Fruit fly (Drosophila melanogaster): ENCODE results near the gene Flad1.
A peak's percentile ranks its signal among the peaks of the same experiment; 100 is the strongest.

Flad1 gene

dm6 chrX:12909577-12910426, 6.5 kb upstream of the Flad1 start, which contains the start of the genes Brms1 and CG4645:
Brms1 (minus strand) TSS chrX:12909622.
CG4645 (plus strand) TSS chrX:12909953.
- TF ChIP-seq Myc (optimal IDR thresholded peaks at IDR 0.05) (peak; percentile 91), Mio (GFP tag; optimal IDR thresholded peaks at IDR 0.05) (no peak), HLH106 (tag; optimal IDR thresholded peaks at IDR 0.05) (peak; percentile 66), dmrt93B (GFP tag; optimal IDR thresholded peaks at IDR 0.05) (peak; percentile 57), dsf (GFP tag; optimal IDR thresholded peaks at IDR 0.05; ENCODE audit: borderline replicate concordance) (peak; percentile 22), sv (GFP tag; optimal IDR thresholded peaks at IDR 0.05) (peak; percentile 47), sage (GFP tag; optimal IDR thresholded peaks at IDR 0.05) (no peak), Hr83 (GFP tag; optimal IDR thresholded peaks at IDR 0.05; ENCODE audit: poor library complexity, severe bottlenecking) (peak; percentile 61), tai (GFP tag; optimal IDR thresholded peaks at IDR 0.05) (no peak), Hr78 (GFP tag; optimal IDR thresholded peaks at IDR 0.05) (no peak), GATAd (GFP tag; optimal IDR thresholded peaks at IDR 0.05) (no peak), ey (GFP tag; optimal IDR thresholded peaks at IDR 0.05) (peak; percentile 39), OdsH (GFP tag; optimal IDR thresholded peaks at IDR 0.05) (peak; percentile 44), rgr (GFP tag; optimal IDR thresholded peaks at IDR 0.05) (peak; percentile 49), h (GFP tag; optimal IDR thresholded peaks at IDR 0.05) (peak; percentile 48), jim (GFP tag; optimal IDR thresholded peaks at IDR 0.05) (no peak), br (GFP tag; optimal IDR thresholded peaks at IDR 0.05) (peak; percentile 30), Hnf4 (GFP tag; optimal IDR thresholded peaks at IDR 0.05) (no peak), CrebA (GFP tag; optimal IDR thresholded peaks at IDR 0.05; ENCODE audit: borderline replicate concordance) (no peak), Abd-B (GFP tag; optimal IDR thresholded peaks at IDR 0.05) (no peak), CG32264 (GFP tag; optimal IDR thresholded peaks at IDR 0.05) (no peak), lola (GFP tag; optimal IDR thresholded peaks at IDR 0.05) (no peak), usp (GFP tag; optimal IDR thresholded peaks at IDR 0.05) (no peak), brk (GFP tag; optimal IDR thresholded peaks at IDR 0.05) (no peak), fru (GFP tag; optimal IDR thresholded peaks at IDR 0.05) (peak; percentile 54), Sp1 (GFP tag; optimal IDR thresholded peaks at IDR 0.05) (peak; percentile 44), pan (optimal IDR thresholded peaks at IDR 0.05) (no peak), Vsx2 (GFP tag; optimal IDR thresholded peaks at IDR 0.05; ENCODE audit: partially characterized antibody) (no peak), foxo (GFP tag; optimal IDR thresholded peaks at IDR 0.05) (peak in 1 of 2 experiments; percentile 70), psq (GFP tag; optimal IDR thresholded peaks at IDR 0.05) (peak; percentile 60), woc (GFP tag; optimal IDR thresholded peaks at IDR 0.05) (peak; percentile 57), N (GFP tag; optimal IDR thresholded peaks at IDR 0.05) (no peak), Jra (GFP tag; optimal IDR thresholded peaks at IDR 0.05) (peak; percentile 21), dl (GFP tag; optimal IDR thresholded peaks at IDR 0.05; ENCODE audit: insufficient read depth in 1 of 2, partially characterized antibody in 2 of 2) (no peak), CG9705 (GFP tag; optimal IDR thresholded peaks at IDR 0.05) (peak; percentile 43), Dif (GFP tag; optimal IDR thresholded peaks at IDR 0.05; ENCODE audit: partially characterized antibody) (no peak), Rel (GFP tag; optimal IDR thresholded peaks at IDR 0.05) (no peak), Rel (tag; optimal IDR thresholded peaks at IDR 0.05) (peak; percentile 54), Dfd (GFP tag; optimal IDR thresholded peaks at IDR 0.05) (no peak)

- TF ChIP-seq h (GFP tag; optimal IDR thresholded peaks at IDR 0.05) (no peak), woc (GFP tag; optimal IDR thresholded peaks at IDR 0.05) (peak; percentile 30), Hr78 (GFP tag; optimal IDR thresholded peaks at IDR 0.05) (no peak)
Measured at dm6 chrX:12906914-12907313, 3.6 kb upstream of the Flad1 start, which contains the start of gene mRpL49. mRpL49 (plus strand) TSS chrX:12907105.
